Worm (Caenorhabditis elegans) whole organism, early embryonic: ENCODE results near the gene Y40B10B.1.

Source experiments
- B0310.2 ChIP-seq: sonication (generic microtip); optimal IDR thresholded peaks from 2 replicates; lab custom pipeline; 2016; ENCODE audit warnings: mild to moderate bottlenecking, missing genetic modification characterization, missing compliant biosample characterization
- F13C5.2 ChIP-seq: sonication (generic microtip); optimal IDR thresholded peaks from 2 replicates; lab custom pipeline; 2017; ENCODE audit warnings: mild to moderate bottlenecking, missing genetic modification characterization, inconsistent platforms, missing compliant biosample characterization
- aly-1 ChIP-seq: sonication (generic microtip); optimal IDR thresholded peaks from 2 replicates; lab custom pipeline; 2016; ENCODE audit warnings: missing genetic modification characterization, missing compliant biosample characterization
- ama-1 ChIP-seq: fragments of 150-350 bp; optimal IDR thresholded peaks from 2 replicates; lab custom pipeline; 2014
- ceh-13 ChIP-seq: fragments of 200-800 bp; sonication (Bioruptor generic); optimal IDR thresholded peaks from 2 replicates; lab custom pipeline; 2018; ENCODE audit warnings: mild to moderate bottlenecking, missing genetic modification characterization, missing compliant biosample characterization
- ceh-36 ChIP-seq: sonication (generic microtip); optimal IDR thresholded peaks from 2 replicates; lab custom pipeline; 2016; ENCODE audit warnings: missing genetic modification characterization, inconsistent platforms, missing compliant biosample characterization
- ets-7 ChIP-seq: sonication (generic microtip); optimal IDR thresholded peaks from 2 replicates; lab custom pipeline; 2016; ENCODE audit warnings: missing genotype, missing genetic modification characterization, missing compliant biosample characterization
- flt-1 ChIP-seq: fragments of 200-800 bp; sonication (Bioruptor generic); IDR thresholded peaks from 2 replicates; pipeline ENCODE4 v1.3.6; 2022; ENCODE audit warnings: missing genetic modification characterization, missing compliant biosample characterization
- hmbx-1 ChIP-seq: sonication (generic microtip); optimal IDR thresholded peaks from 2 replicates; lab custom pipeline; 2016; ENCODE audit warnings: mild to moderate bottlenecking, missing genetic modification characterization, missing compliant biosample characterization
- hmg-4 ChIP-seq: fragments of 200-800 bp; sonication (Bioruptor generic); optimal IDR thresholded peaks from 2 replicates; lab custom pipeline; 2018; ENCODE audit warnings: mild to moderate bottlenecking, missing genetic modification characterization, missing compliant biosample characterization
- hnd-1 ChIP-seq: sonication (generic microtip); optimal IDR thresholded peaks from 2 replicates; lab custom pipeline; 2016; ENCODE audit warnings: missing genetic modification characterization, missing compliant biosample characterization
- pes-1 ChIP-seq: fragments of 200-800 bp; sonication (Bioruptor generic); IDR thresholded peaks from 2 replicates; pipeline ENCODE4 v1.3.6; 2022; ENCODE audit warnings: missing genetic modification reagents, missing genetic modification characterization, missing compliant biosample characterization
- scrt-1 ChIP-seq: fragments of 200-800 bp; sonication (Bioruptor generic); IDR thresholded peaks from 2 replicates; pipeline ENCODE4 v1.3.6; 2022; ENCODE audit warnings: missing genetic modification characterization, missing compliant biosample characterization
- sea-1 ChIP-seq: fragments of 200-800 bp; sonication (Bioruptor generic); conservative IDR thresholded peaks from 2 replicates; pipeline ENCODE4 v1.3.6; 2022; ENCODE audit warnings: missing genetic modification characterization, missing compliant biosample characterization
- tbx-11 ChIP-seq: fragments of 200-800 bp; sonication (Bioruptor generic); IDR thresholded peaks from 2 replicates; pipeline ENCODE4 v1.3.6; 2022; ENCODE audit warnings: missing genetic modification characterization, missing compliant biosample characterization
- tbx-37 ChIP-seq: fragments of 200-800 bp; sonication (Bioruptor generic); conservative IDR thresholded peaks from 2 replicates; pipeline ENCODE4 v1.3.6; 2022; ENCODE audit warnings: missing genetic modification reagents, missing genetic modification characterization, missing compliant biosample characterization
- tra-4 ChIP-seq: sonication (generic microtip); optimal IDR thresholded peaks from 2 replicates; lab custom pipeline; 2017; ENCODE audit warnings: missing genetic modification characterization, missing compliant biosample characterization

Gene Y40B10B.1

DNA sequence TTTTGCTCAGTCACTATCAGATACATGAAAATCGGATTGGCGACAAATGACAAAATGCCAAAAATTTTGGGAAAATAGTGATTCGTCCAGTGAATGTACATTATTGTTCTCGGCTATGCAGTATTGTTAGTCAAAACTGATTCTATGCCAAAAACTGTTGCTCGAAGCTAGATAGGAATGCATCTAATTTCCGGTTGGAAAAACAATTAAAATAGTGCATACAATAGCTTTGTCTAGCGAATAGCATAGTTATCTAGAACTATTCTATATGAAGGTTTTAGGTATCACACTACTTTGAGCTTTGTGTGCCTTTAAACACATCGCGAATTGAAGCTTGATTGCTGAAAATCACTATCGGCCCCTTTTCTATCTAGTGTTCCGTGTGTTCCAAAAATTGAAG is 3.5 kb upstream of the Y40B10B.1 start, which contains the start of gene srj-15:
Gene srj-15, minus strand, starts transcription at position 101 of the 400 bp plus-strand sequence.
- TF ChIP-seq ama-1 (lab: Kevin White, UChicago) (no peak), F13C5.2 (tag; lab: Kevin White, UChicago) (no peak)

DNA sequence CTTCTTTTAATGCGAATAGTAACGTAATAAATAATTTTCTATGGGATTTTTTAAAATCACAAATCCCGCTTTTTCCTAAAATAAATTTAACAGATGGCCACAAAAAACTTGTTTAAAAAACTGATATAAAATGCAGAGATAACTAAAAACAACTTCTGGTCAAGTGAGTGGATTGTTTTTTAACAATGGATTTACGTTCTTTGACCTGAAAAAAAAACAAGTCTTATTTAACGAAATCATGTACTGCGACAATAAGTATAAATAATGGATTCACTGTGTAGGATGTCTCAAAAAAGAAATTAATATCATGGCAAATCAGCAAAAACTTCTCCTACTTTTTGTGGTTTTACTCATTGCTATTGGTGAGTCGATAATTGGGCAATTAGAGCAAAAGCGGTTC is 4.2 kb downstream of the Y40B10B.1 start, which contains the start of gene fipr-25:
Gene fipr-25, plus strand, starts transcription at position 301 of the 400 bp plus-strand sequence.
- TF ChIP-seq ceh-13 (GFP tag; lab: Kevin White, UChicago) (no peak), B0310.2 (tag; lab: Kevin White, UChicago) (no peak), hmg-4 (GFP tag; lab: Kevin White, UChicago) (no peak), ceh-36 (tag; lab: Kevin White, UChicago) (no peak), sea-1 (GFP tag; lab: Robert Waterston, UW) (no peak), flt-1 (GFP tag; lab: Robert Waterston, UW) (no peak), tbx-37 (no peak), tbx-11 (GFP tag; lab: Robert Waterston, UW) (no peak), hmbx-1 (tag; lab: Kevin White, UChicago) (no peak), F13C5.2 (tag; lab: Kevin White, UChicago) (no peak), pes-1 (GFP tag; lab: Robert Waterston, UW) (no peak), ama-1 (lab: Kevin White, UChicago) (no peak), hnd-1 (tag; lab: Kevin White, UChicago) (no peak), ets-7 (tag; lab: Kevin White, UChicago) (no peak), scrt-1 (GFP tag; lab: Robert Waterston, UW) (no peak), aly-1 (tag; lab: Kevin White, UChicago) (no peak), tra-4 (no peak)

DNA sequence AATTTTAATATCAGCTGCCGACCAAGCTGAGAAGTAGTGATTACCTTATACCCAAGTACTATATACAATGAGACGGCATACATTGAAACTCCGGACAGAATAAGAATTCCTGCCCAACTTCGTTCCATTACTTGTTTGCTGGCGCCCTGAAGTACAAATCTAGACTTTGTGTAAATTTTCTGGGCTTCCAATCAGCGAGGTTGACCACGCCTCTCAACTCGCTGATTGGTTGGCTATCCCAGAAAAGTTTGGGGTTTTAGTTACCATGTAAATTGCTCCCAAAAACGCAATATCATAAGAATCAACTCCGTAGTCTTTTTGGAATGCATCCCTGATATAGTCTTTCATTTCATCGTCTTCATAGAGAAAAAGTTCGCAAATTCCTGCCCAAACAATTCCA is 6.1 kb downstream of the Y40B10B.1 start:
- TF ChIP-seq ets-7 (tag; lab: Kevin White, UChicago) = no peak

DNA sequence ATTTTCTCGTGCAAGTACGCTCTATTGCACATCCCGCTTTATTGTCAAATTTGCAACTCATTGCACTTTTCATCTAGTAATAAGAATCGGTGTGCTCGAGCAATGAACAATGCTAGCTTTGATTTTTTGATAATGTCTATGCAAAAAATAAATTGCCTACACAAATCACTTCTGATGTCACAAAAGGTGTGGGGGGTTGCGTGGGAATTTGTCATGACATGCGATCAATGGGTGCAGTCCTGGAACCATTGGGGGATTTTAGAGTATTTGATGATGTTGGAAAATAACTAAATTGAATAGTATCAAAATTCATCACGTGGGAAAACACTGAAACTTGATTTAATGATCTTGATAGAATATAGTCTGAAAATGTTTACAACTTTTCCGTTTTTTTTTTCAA is 15.5 kb downstream of the Y40B10B.1 start:
- TF ChIP-seq tbx-11 (GFP tag; lab: Robert Waterston, UW) (no peak), F13C5.2 (tag; lab: Kevin White, UChicago) (no peak), ceh-36 (tag; lab: Kevin White, UChicago) (no peak)

DNA sequence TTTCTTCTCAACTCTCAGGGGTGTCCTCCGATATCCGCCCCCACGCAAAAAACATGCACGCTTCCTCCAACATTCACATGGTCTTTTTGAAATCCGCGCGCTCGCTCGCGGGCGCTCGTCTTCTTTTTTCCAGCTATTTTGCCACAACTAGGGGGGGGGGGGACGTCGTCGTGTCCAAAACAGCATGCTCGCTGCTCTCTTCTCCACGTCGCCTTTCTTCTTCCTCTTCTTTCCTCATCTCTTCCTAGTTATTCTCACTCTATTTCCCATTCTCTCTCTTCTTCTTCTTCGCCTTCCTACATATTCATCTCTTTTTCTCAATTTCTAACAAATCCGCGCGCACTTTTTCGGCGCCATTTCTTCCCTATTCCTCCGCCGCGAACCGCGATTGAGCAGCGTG is 17.9 kb downstream of the Y40B10B.1 start:
- no peak for TF ChIP-seq ceh-36 (tag; lab: Kevin White, UChicago)
- no peak for TF ChIP-seq tra-4
- TF ChIP-seq B0310.2 (tag; lab: Kevin White, UChicago) = no peak
- TF ChIP-seq tbx-37 = no peak
- TF ChIP-seq aly-1 (tag; lab: Kevin White, UChicago) = no peak
- no peak for TF ChIP-seq hnd-1 (tag; lab: Kevin White, UChicago)
- TF ChIP-seq ama-1 (lab: Kevin White, UChicago) = no peak
- TF ChIP-seq hmbx-1 (tag; lab: Kevin White, UChicago) = no peak
- no peak for TF ChIP-seq ets-7 (tag; lab: Kevin White, UChicago)
- TF ChIP-seq hmg-4 (GFP tag; lab: Kevin White, UChicago) = no peak
- TF ChIP-seq ceh-13 (GFP tag; lab: Kevin White, UChicago) = no peak
- TF ChIP-seq flt-1 (GFP tag; lab: Robert Waterston, UW) = no peak
- no peak for TF ChIP-seq pes-1 (GFP tag; lab: Robert Waterston, UW)
- TF ChIP-seq F13C5.2 (tag; lab: Kevin White, UChicago) = no peak
- TF ChIP-seq scrt-1 (GFP tag; lab: Robert Waterston, UW) = no peak
- no peak for TF ChIP-seq sea-1 (GFP tag; lab: Robert Waterston, UW)
- TF ChIP-seq tbx-11 (GFP tag; lab: Robert Waterston, UW) = no peak

DNA sequence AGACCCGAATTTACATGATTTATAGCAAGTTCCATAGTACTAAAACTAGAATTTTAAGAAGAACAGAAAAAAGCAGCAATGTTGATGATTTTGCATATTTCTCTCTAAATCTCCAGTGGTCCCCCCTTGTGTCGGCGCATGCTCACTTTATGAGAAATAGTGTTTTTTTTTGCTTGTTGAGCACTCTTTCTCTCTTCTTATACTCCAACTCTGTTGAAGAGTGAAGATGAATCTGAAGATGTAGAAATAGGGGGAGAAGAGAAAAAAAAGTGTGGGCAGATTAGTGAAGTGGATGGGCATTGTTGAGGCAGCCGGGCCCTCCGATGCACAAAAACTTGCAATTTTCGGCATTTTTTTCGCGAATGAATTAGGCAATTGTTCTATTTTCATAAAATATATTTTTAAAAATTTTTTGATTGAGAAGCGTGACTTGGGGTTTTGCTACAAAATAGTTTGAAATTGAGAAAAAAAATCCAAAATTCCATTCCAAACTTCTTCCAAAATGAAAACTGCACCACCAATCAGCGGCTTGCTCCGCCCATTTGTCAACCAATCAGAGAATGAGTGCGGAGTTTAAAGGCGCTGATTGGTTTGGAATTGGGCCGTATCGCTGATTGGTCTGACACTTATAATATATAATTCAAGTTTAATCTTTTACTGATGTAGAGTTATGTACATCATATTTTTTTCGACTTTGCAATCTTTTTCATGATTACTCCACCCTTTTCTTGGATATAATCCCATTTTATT is 20.7 kb downstream of the Y40B10B.1 start:
- TF ChIP-seq sea-1 (GFP tag; lab: Robert Waterston, UW) = no peak

DNA sequence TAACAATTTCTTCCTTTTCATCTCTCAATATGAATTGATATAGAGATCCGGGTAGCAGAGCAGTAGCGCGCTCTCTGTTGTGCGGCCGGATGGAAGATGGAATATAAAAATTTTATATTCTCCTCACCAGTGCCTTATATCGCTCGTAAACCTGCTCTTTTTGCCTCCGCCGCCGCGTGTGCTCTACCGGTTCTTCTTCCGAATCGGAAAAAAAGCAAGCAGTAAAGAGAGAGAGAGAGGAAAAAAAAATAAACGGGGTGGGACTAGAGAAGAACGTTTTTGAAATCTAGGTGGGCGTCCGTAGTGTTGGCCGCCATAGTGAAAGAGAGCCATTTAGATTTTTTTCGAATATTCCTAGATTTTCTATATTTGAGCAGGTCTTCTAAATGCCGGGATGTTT is 23.4 kb downstream of the Y40B10B.1 start, which contains the start of gene glb-25:
Gene glb-25, plus strand, starts transcription at position 301 of the 400 bp plus-strand sequence.
- TF ChIP-seq ets-7 (tag; lab: Kevin White, UChicago) (no peak), ceh-36 (tag; lab: Kevin White, UChicago) (no peak)

DNA sequence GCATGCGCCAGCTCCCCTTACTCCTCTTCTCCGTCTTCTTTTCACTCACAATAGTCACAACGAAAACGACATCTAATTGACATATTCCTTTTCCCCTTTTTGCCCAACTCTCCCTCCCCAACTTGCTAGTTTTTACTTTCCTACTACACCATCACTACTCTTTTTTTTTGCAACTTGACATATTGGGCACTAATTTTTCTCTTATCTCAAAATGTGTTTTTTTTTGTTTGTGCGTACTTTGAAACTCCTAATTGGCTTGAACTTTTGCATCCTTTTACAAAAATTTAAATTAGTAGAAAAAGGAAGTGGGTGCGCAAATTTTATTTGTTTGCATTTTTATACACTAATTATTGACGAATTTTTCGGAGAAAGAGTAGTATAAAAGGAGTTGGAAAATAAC is 25.9 kb downstream of the Y40B10B.1 start:
- no peak for TF ChIP-seq hmg-4 (GFP tag; lab: Kevin White, UChicago)
- TF ChIP-seq flt-1 (GFP tag; lab: Robert Waterston, UW) = no peak
- TF ChIP-seq pes-1 (GFP tag; lab: Robert Waterston, UW) = no peak
- no peak for TF ChIP-seq hnd-1 (tag; lab: Kevin White, UChicago)
- TF ChIP-seq ets-7 (tag; lab: Kevin White, UChicago) = no peak
- no peak for TF ChIP-seq sea-1 (GFP tag; lab: Robert Waterston, UW)
- TF ChIP-seq hmbx-1 (tag; lab: Kevin White, UChicago) = no peak
- no peak for TF ChIP-seq aly-1 (tag; lab: Kevin White, UChicago)
- TF ChIP-seq tbx-37 = no peak
- TF ChIP-seq scrt-1 (GFP tag; lab: Robert Waterston, UW) = no peak
- TF ChIP-seq tbx-11 (GFP tag; lab: Robert Waterston, UW) = no peak
- no peak for TF ChIP-seq ceh-13 (GFP tag; lab: Kevin White, UChicago)
